Fruit fly (Drosophila melanogaster): ENCODE data around the gene SF1.

dm6 chr3R:17535106-17535764 lies 5.0 kb upstream of the SF1 start:
- no peak for TF ChIP-seq CG8478 (optimal IDR thresholded peaks at IDR 0.05)
- TF ChIP-seq CTCF (optimal IDR thresholded peaks at IDR 0.05), result no peak
